Worm (Caenorhabditis elegans): ENCODE results near the gene ZK643.6.
"Not testable (repeated sequence)": the region's sequence is repeated elsewhere in the genome, so short reads cannot be mapped to it uniquely, and the experiment has no call there.

The ZK643.6 gene

DNA sequence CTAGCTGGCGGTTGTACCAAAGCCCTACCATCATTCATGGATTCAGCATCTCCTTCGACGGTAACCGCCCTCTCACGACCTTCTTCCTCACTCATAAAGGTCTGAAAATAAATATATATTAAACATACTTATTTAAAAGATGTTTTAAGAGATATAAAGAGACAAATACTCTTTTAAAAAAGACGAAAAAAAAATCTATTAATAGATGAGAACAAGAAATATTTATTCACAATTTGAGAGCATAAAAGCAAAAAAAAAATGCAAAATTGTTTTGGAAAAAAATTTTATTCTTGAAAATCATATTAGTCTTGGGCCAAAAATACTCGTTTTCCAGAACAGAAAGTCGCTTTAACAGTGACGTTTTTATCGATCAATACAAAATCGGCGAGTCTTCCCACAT is 36.1 kb upstream of the ZK643.6 start, which contains the start of gene skat-1:
TSS of gene skat-1 (minus strand) at position 101 of the 400 bp plus-strand sequence.
- no peak for TF ChIP-seq ama-1 (optimal IDR thresholded peaks at IDR 0.05)
- no peak for TF ChIP-seq elt-3 (tag; optimal IDR thresholded peaks at IDR 0.05)
- TF ChIP-seq nhr-237 (tag; optimal IDR thresholded peaks at IDR 0.05): no peak
- TF ChIP-seq pha-4 (tag; optimal IDR thresholded peaks at IDR 0.05): no peak
- no peak for TF ChIP-seq lsy-12 (tag; optimal IDR thresholded peaks at IDR 0.05)
- TF ChIP-seq nhr-25 (tag; optimal IDR thresholded peaks at IDR 0.05): no peak
- TF ChIP-seq fos-1 (tag; optimal IDR thresholded peaks at IDR 0.05): no peak
- no peak for TF ChIP-seq mml-1 (tag; optimal IDR thresholded peaks at IDR 0.05)

- TF ChIP-seq pqm-1, hmg-11, zag-1 (tag; optimal IDR thresholded peaks at IDR 0.05): not testable (repeated sequence)
These were observed 29.2 kb upstream of the ZK643.6 start, which contains the start of gene R08D7.7 for ce11 chrIII:8989752-8990151. R08D7.7 (plus strand) TSS chrIII:8990052.

DNA sequence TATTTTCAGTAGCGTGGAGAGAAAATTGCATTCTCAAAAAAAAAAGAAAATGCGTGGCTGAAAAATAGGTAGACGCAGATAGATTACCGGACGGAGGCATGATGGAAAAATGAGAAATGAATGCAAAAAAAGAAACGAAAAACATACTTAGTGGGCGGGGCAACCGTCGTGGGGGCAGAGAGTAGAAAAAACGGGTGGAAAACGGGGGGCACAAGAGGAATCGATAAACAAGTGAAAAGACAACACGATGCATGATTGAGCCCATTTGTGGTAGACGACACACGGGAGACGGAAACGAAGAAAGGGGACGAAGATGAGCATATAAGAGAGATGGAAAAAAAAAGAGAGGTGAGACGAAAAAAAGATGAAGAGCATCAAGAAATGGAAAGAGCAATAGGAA is 28.0 kb upstream of the ZK643.6 start:
- TF ChIP-seq lin-39 (tag; optimal IDR thresholded peaks at IDR 0.05): peak; percentile 15
- TF ChIP-seq nhr-11 (tag; optimal IDR thresholded peaks at IDR 0.05): no peak

ce11 chrIII:8988061-8988460 is 27.5 kb upstream of the ZK643.6 start:
- TF ChIP-seq fos-1 (tag; optimal IDR thresholded peaks at IDR 0.05): no peak
- TF ChIP-seq lsy-12 (tag; optimal IDR thresholded peaks at IDR 0.05): no peak

ce11 chrIII:8986872-8987271 is 26.3 kb upstream of the ZK643.6 start:
- TF ChIP-seq nhr-237 (tag; optimal IDR thresholded peaks at IDR 0.05) (no peak), unc-62 (GFP tag; optimal IDR thresholded peaks at IDR 0.05) (peak; percentile 3), pha-4 (tag; optimal IDR thresholded peaks at IDR 0.05) (no peak), nhr-77 (tag; optimal IDR thresholded peaks at IDR 0.05) (no peak), ceh-16 (tag; optimal IDR thresholded peaks at IDR 0.05) (no peak), nhr-12 (tag; optimal IDR thresholded peaks at IDR 0.05) (no peak), elt-1 (tag; optimal IDR thresholded peaks at IDR 0.05) (no peak), R02D3.7 (tag; optimal IDR thresholded peaks at IDR 0.05) (peak; percentile 48), egl-27 (tag; optimal IDR thresholded peaks at IDR 0.05) (no peak), zag-1 (tag; optimal IDR thresholded peaks at IDR 0.05) (no peak), sea-2 (GFP tag; optimal IDR thresholded peaks at IDR 0.05) (no peak), ceh-9 (tag; optimal IDR thresholded peaks at IDR 0.05) (no peak), pqm-1 (tag; optimal IDR thresholded peaks at IDR 0.05) (no peak), ZK546.5 (tag; optimal IDR thresholded peaks at IDR 0.05) (no peak), egl-5 (tag; optimal IDR thresholded peaks at IDR 0.05) (no peak), unc-39 (tag; optimal IDR thresholded peaks at IDR 0.05) (no peak), fkh-2 (tag; optimal IDR thresholded peaks at IDR 0.05) (no peak), nhr-11 (tag; optimal IDR thresholded peaks at IDR 0.05) (no peak), nhr-43 (tag; optimal IDR thresholded peaks at IDR 0.05; ENCODE audit: poor library complexity, severe bottlenecking) (peak; percentile 63), elt-3 (tag; optimal IDR thresholded peaks at IDR 0.05) (peak; percentile 77 to 99 (median 96)), elt-2 (tag; optimal IDR thresholded peaks at IDR 0.05) (peak; percentile 4), daf-12 (tag; optimal IDR thresholded peaks at IDR 0.05) (no peak), nhr-23 (tag; optimal IDR thresholded peaks at IDR 0.05) (peak; percentile 73), nhr-25 (tag; optimal IDR thresholded peaks at IDR 0.05) (peak; percentile 2), nhr-28 (tag; optimal IDR thresholded peaks at IDR 0.05) (no peak), jun-1 (tag; optimal IDR thresholded peaks at IDR 0.05) (no peak), fos-1 (tag; optimal IDR thresholded peaks at IDR 0.05) (no peak), nfya-1 (tag; optimal IDR thresholded peaks at IDR 0.05; ENCODE audit: insufficient read depth) (no peak), lsy-12 (tag; optimal IDR thresholded peaks at IDR 0.05) (no peak)

ce11 chrIII:8985965-8986364 is 25.4 kb upstream of the ZK643.6 start:
- TF ChIP-seq elt-2 (tag; optimal IDR thresholded peaks at IDR 0.05) (peak; percentile 62), nhr-67 (tag; optimal IDR thresholded peaks at IDR 0.05) (no peak), ztf-4 (tag; optimal IDR thresholded peaks at IDR 0.05) (no peak), pha-4 (tag; optimal IDR thresholded peaks at IDR 0.05) (no peak), hmg-11 (tag; optimal IDR thresholded peaks at IDR 0.05) (no peak), pqm-1 (tag; optimal IDR thresholded peaks at IDR 0.05) (peak; percentile 21), fkh-2 (tag; optimal IDR thresholded peaks at IDR 0.05) (no peak), R02D3.7 (tag; optimal IDR thresholded peaks at IDR 0.05) (no peak), elt-1 (tag; optimal IDR thresholded peaks at IDR 0.05) (no peak), nhr-77 (tag; optimal IDR thresholded peaks at IDR 0.05) (no peak)
